Worm (Caenorhabditis elegans): ENCODE results near the gene F49E2.2.

The F49E2.2 gene

ce11 chrX:9537538-9538172 lies 28.9 kb upstream of the F49E2.2 start (continued):
- TF ChIP-seq tbx-2 (tag; optimal IDR thresholded peaks at IDR 0.05) (peak; percentile 36), fkh-8 (tag; optimal IDR thresholded peaks at IDR 0.05) (peak; percentile 62), skn-1 (tag; optimal IDR thresholded peaks at IDR 0.05) (no peak), unc-62 (GFP tag; optimal IDR thresholded peaks at IDR 0.05) (no peak), hlh-17 (GFP tag; optimal IDR thresholded peaks at IDR 0.05; ENCODE audit: borderline replicate concordance) (no peak), fos-1 (tag; optimal IDR thresholded peaks at IDR 0.05) (no peak), lir-3 (tag; optimal IDR thresholded peaks at IDR 0.05; ENCODE audit: poor library complexity) (no peak), rnt-1 (tag; optimal IDR thresholded peaks at IDR 0.05) (peak; percentile 1), sup-37 (GFP tag; optimal IDR thresholded peaks at IDR 0.05) (no peak), ceh-90 (tag; optimal IDR thresholded peaks at IDR 0.05) (no peak), nhr-84 (tag; optimal IDR thresholded peaks at IDR 0.05) (no peak), mep-1 (tag; optimal IDR thresholded peaks at IDR 0.05) (peak; percentile 31), irx-1 (tag; optimal IDR thresholded peaks at IDR 0.05) (no peak), nhr-28 (tag; optimal IDR thresholded peaks at IDR 0.05) (no peak), dpl-1 (GFP tag; optimal IDR thresholded peaks at IDR 0.05) (no peak), nhr-71 (tag; optimal IDR thresholded peaks at IDR 0.05) (peak; percentile 41), sox-4 (tag; optimal IDR thresholded peaks at IDR 0.05) (no peak), Y116A8C.19 (tag; optimal IDR thresholded peaks at IDR 0.05; ENCODE audit: borderline replicate concordance) (no peak), nhr-19 (GFP tag; conservative IDR thresholded peaks at IDR 0.05) (0 out of 2 replicates have a peak, but pooled peaks have one; percentile 17), hpl-2 (GFP tag; optimal IDR thresholded peaks at IDR 0.05) (no peak), nhr-11 (tag; optimal IDR thresholded peaks at IDR 0.05) (no peak), egl-27 (tag; optimal IDR thresholded peaks at IDR 0.05) (no peak), ceh-82 (tag; optimal IDR thresholded peaks at IDR 0.05) (no peak), C16A3.4 (tag; optimal IDR thresholded peaks at IDR 0.05) (no peak), ama-1 (optimal IDR thresholded peaks at IDR 0.05) (no peak), unc-130 (tag; optimal IDR thresholded peaks at IDR 0.05) (no peak), alr-1 (tag; optimal IDR thresholded peaks at IDR 0.05; ENCODE audit: borderline replicate concordance) (no peak), fkh-4 (tag; optimal IDR thresholded peaks at IDR 0.05; ENCODE audit: borderline replicate concordance) (peak; percentile 2), ceh-88 (GFP tag; IDR thresholded peaks at IDR 0.05) (no peak), dsc-1 (tag; optimal IDR thresholded peaks at IDR 0.05) (peak; percentile 96), aly-2 (tag; optimal IDR thresholded peaks at IDR 0.05) (no peak), sptf-1 (tag; optimal IDR thresholded peaks at IDR 0.05) (no peak), mdl-1 (tag; optimal IDR thresholded peaks at IDR 0.05) (peak in 1 of 2 experiments; percentile 62), zip-4 (GFP tag; optimal IDR thresholded peaks at IDR 0.05) (no peak), ztf-11 (tag; optimal IDR thresholded peaks at IDR 0.05) (no peak), elt-3 (tag; optimal IDR thresholded peaks at IDR 0.05) (peak in 5 of 6 experiments; percentile 26 to 91 (median 35)), lin-15B (tag; optimal IDR thresholded peaks at IDR 0.05) (no peak), blmp-1 (tag; optimal IDR thresholded peaks at IDR 0.05) (peak; percentile 96), swsn-7 (tag; optimal IDR thresholded peaks at IDR 0.05) (no peak), jun-1 (tag; optimal IDR thresholded peaks at IDR 0.05) (no peak), aha-1 (tag; optimal IDR thresholded peaks at IDR 0.05) (no peak), mef-2 (tag; optimal IDR thresholded peaks at IDR 0.05) (no peak), nhr-77 (tag; optimal IDR thresholded peaks at IDR 0.05) (no peak), ets-5 (GFP tag; IDR thresholded peaks at IDR 0.05) (no peak), C34B4.2 (tag; optimal IDR thresholded peaks at IDR 0.05) (no peak), nhr-76 (tag; optimal IDR thresholded peaks at IDR 0.05) (no peak), fkh-10 (GFP tag; optimal IDR thresholded peaks at IDR 0.05) (no peak), unc-30 (tag; optimal IDR thresholded peaks at IDR 0.05) (no peak), ztf-4 (tag; optimal IDR thresholded peaks at IDR 0.05) (no peak), xbp-1 (tag; optimal IDR thresholded peaks at IDR 0.05) (no peak), mab-9 (GFP tag; IDR thresholded peaks at IDR 0.05) (no peak), nhr-12 (tag; optimal IDR thresholded peaks at IDR 0.05) (no peak), lin-35 (GFP tag; optimal IDR thresholded peaks at IDR 0.05) (peak in 1 of 2 experiments; percentile 38)
